Fruit fly (Drosophila melanogaster): Measurements from ENCODE around the gene Cyp4d8.

Gene Cyp4d8

dm6 chr3L:7528380-7529080 is 32.5 kb upstream of the Cyp4d8 start, which contains the start of gene lqf (continued):
- peak; percentile 24; the same call in 1 of the 2 replicates for TF ChIP-seq Rfx (GFP tag; IDR thresholded peaks at IDR 0.05)

- TF ChIP-seq CTCF (GFP tag; optimal IDR thresholded peaks at IDR 0.05) (peak; percentile 50), E2f2 (GFP tag; IDR thresholded peaks at IDR 0.05) (peak; percentile 81), cwo (GFP tag; optimal IDR thresholded peaks at IDR 0.05) (no peak), z (GFP tag; IDR thresholded peaks at IDR 0.05) (peak; percentile 57; the same call in 1 of the 3 replicates), phol (tag; optimal IDR thresholded peaks at IDR 0.05) (peak; percentile 56)
Measured at dm6 chr3L:7527661-7528379, 31.8 kb upstream of the Cyp4d8 start.

- TF ChIP-seq abd-A (tag; optimal IDR thresholded peaks at IDR 0.05) (no peak), Ets97D (GFP tag; optimal IDR thresholded peaks at IDR 0.05) (no peak), CG31365 (tag; optimal IDR thresholded peaks at IDR 0.05) (no peak), unc-4 (GFP tag; IDR thresholded peaks at IDR 0.05; ENCODE audit: partially characterized antibody) (no peak), tio (GFP tag; optimal IDR thresholded peaks at IDR 0.05) (no peak), sna (GFP tag; IDR thresholded peaks at IDR 0.05; ENCODE audit: partially characterized antibody) (no peak), CG8924 (tag; optimal IDR thresholded peaks at IDR 0.05) (peak; percentile 41), Ptx1 (GFP tag; IDR thresholded peaks at IDR 0.05) (peak; percentile 34; the same call in 1 of the 2 replicates), CG13287 (GFP tag; IDR thresholded peaks at IDR 0.05; ENCODE audit: partially characterized antibody) (no peak), CG6813 (GFP tag; optimal IDR thresholded peaks at IDR 0.05) (no peak), Hmr (GFP tag; optimal IDR thresholded peaks at IDR 0.05) (no peak), Bgb (GFP tag; IDR thresholded peaks at IDR 0.05; ENCODE audit: partially characterized antibody) (no peak), fd102C (GFP tag; optimal IDR thresholded peaks at IDR 0.05) (no peak), CG17186 (GFP tag; optimal IDR thresholded peaks at IDR 0.05) (no peak), nmo (GFP tag; optimal IDR thresholded peaks at IDR 0.05) (peak; percentile 60), gsb (GFP tag; IDR thresholded peaks at IDR 0.05) (no peak), CG10274 (GFP tag; optimal IDR thresholded peaks at IDR 0.05) (no peak), CG17361 (GFP tag; IDR thresholded peaks at IDR 0.05) (no peak), hkb (optimal IDR thresholded peaks at IDR 0.05) (no peak), hkb (GFP tag; IDR thresholded peaks at IDR 0.05) (peak; percentile 60; the same call in 1 of the 2 replicates), pum (GFP tag; optimal IDR thresholded peaks at IDR 0.05) (no peak), Meics (GFP tag; optimal IDR thresholded peaks at IDR 0.05) (no peak), Myb (GFP tag; optimal IDR thresholded peaks at IDR 0.05) (no peak), CG7963 (GFP tag; IDR thresholded peaks at IDR 0.05; ENCODE audit: partially characterized antibody) (no peak), corto (GFP tag; optimal IDR thresholded peaks at IDR 0.05) (no peak), CG10543 (GFP tag; optimal IDR thresholded peaks at IDR 0.05) (no peak), CG12299 (tag; optimal IDR thresholded peaks at IDR 0.05) (no peak), seq (GFP tag; IDR thresholded peaks at IDR 0.05) (no peak), CG10959 (GFP tag; IDR thresholded peaks at IDR 0.05) (no peak), Mad (GFP tag; optimal IDR thresholded peaks at IDR 0.05) (no peak), lab (GFP tag; optimal IDR thresholded peaks at IDR 0.05) (no peak), CG10209 (GFP tag; optimal IDR thresholded peaks at IDR 0.05) (peak; percentile 28), ems (GFP tag; optimal IDR thresholded peaks at IDR 0.05) (no peak), CG32767 (GFP tag; IDR thresholded peaks at IDR 0.05) (0 out of 2 replicates have a peak, but pooled peaks have one; percentile 43), ttk (GFP tag; IDR thresholded peaks at IDR 0.05) (0 out of 2 replicates have a peak, but pooled peaks have one; percentile 15), maf-S (GFP tag; optimal IDR thresholded peaks at IDR 0.05) (no peak), Dref (GFP tag; IDR thresholded peaks at IDR 0.05) (no peak), usp (GFP tag; optimal IDR thresholded peaks at IDR 0.05) (no peak), salm (tag; optimal IDR thresholded peaks at IDR 0.05) (no peak)
Measured at dm6 chr3L:7521847-7522246, 25.9 kb upstream of the Cyp4d8 start.
